Fruit fly (Drosophila melanogaster): Measurements from ENCODE around the gene mRpS22.
A peak's percentile ranks its signal among the peaks of the same experiment; 100 is the strongest.

mRpS22 gene

dm6 chr3R:27928984-27929924 is 12.5 kb downstream of the mRpS22 start (continued):
- TF ChIP-seq pan (optimal IDR thresholded peaks at IDR 0.05) (no peak), pan (GFP tag; optimal IDR thresholded peaks at IDR 0.05 in 1 of 2, IDR thresholded peaks at IDR 0.05 in 1 of 2) (no peak), bsh (GFP tag; optimal IDR thresholded peaks at IDR 0.05) (no peak), lov (optimal IDR thresholded peaks at IDR 0.05) (no peak), lov (GFP tag; IDR thresholded peaks at IDR 0.05) (no peak), run (tag; optimal IDR thresholded peaks at IDR 0.05) (no peak), CG17361 (GFP tag; IDR thresholded peaks at IDR 0.05) (no peak), eve (GFP tag; optimal IDR thresholded peaks at IDR 0.05) (no peak), pfk (GFP tag; optimal IDR thresholded peaks at IDR 0.05) (no peak), phol (tag; optimal IDR thresholded peaks at IDR 0.05) (no peak), Hsf (GFP tag; optimal IDR thresholded peaks at IDR 0.05) (no peak), CG17612 (GFP tag; IDR thresholded peaks at IDR 0.05) (no peak), CG10267 (tag; optimal IDR thresholded peaks at IDR 0.05) (no peak), CG11695 (GFP tag; IDR thresholded peaks at IDR 0.05) (no peak), insv (GFP tag; optimal IDR thresholded peaks at IDR 0.05) (no peak), nom (GFP tag; optimal IDR thresholded peaks at IDR 0.05) (peak; percentile 31), CG12104 (GFP tag; optimal IDR thresholded peaks at IDR 0.05) (no peak), Dref (GFP tag; IDR thresholded peaks at IDR 0.05) (peak; percentile 59), CG4328 (GFP tag; optimal IDR thresholded peaks at IDR 0.05) (no peak), CG10654 (GFP tag; optimal IDR thresholded peaks at IDR 0.05) (no peak)

- TF ChIP-seq unpg (GFP tag; optimal IDR thresholded peaks at IDR 0.05) (no peak), H2.0 (GFP tag; IDR thresholded peaks at IDR 0.05) (no peak), CG6854 (GFP tag; optimal IDR thresholded peaks at IDR 0.05) (no peak), tll (GFP tag; optimal IDR thresholded peaks at IDR 0.05) (peak in 1 of 2 experiments; percentile 52), CG11085 (GFP tag; IDR thresholded peaks at IDR 0.05) (no peak), twi (tag; optimal IDR thresholded peaks at IDR 0.05) (peak; percentile 44), Neu2 (GFP tag; optimal IDR thresholded peaks at IDR 0.05; ENCODE audit: borderline replicate concordance) (peak; percentile 31), gsb (GFP tag; IDR thresholded peaks at IDR 0.05) (no peak), az2 (GFP tag; optimal IDR thresholded peaks at IDR 0.05) (no peak), zen (tag; optimal IDR thresholded peaks at IDR 0.05) (peak; percentile 98), Ets65A (GFP tag) (no peak)
These were observed 14.8 kb downstream of the mRpS22 start for dm6 chr3R:27931461-27931860.

- TF ChIP-seq slp2 (GFP tag; optimal IDR thresholded peaks at IDR 0.05) (no peak), Gsc (GFP tag; IDR thresholded peaks at IDR 0.05) (no peak), CG34376 (GFP tag; optimal IDR thresholded peaks at IDR 0.05) (no peak), Deaf1 (tag; optimal IDR thresholded peaks at IDR 0.05) (peak; percentile 0), Jarid2 (GFP tag; optimal IDR thresholded peaks at IDR 0.05) (no peak), chinmo (GFP tag; IDR thresholded peaks at IDR 0.05; ENCODE audit: partially characterized antibody) (peak; percentile 91), CG5953 (GFP tag; IDR thresholded peaks at IDR 0.05) (peak; percentile 34; the same call in 1 of the 2 replicates), lbe (GFP tag; optimal IDR thresholded peaks at IDR 0.05) (no peak), abd-A (tag; optimal IDR thresholded peaks at IDR 0.05) (no peak), Doc3 (GFP tag; IDR thresholded peaks at IDR 0.05; ENCODE audit: partially characterized antibody) (peak; percentile 67), CG9609 (GFP tag; optimal IDR thresholded peaks at IDR 0.05) (peak; percentile 1), CG18476 (GFP tag; optimal IDR thresholded peaks at IDR 0.05) (no peak), CG7963 (GFP tag; IDR thresholded peaks at IDR 0.05; ENCODE audit: partially characterized antibody) (peak; percentile 96), E2f1 (GFP tag; IDR thresholded peaks at IDR 0.05) (peak; percentile 84), Hr39 (optimal IDR thresholded peaks at IDR 0.05) (no peak)
These were observed 21.3 kb downstream of the mRpS22 start, which contains the start of the genes NSD and BOD1 for dm6 chr3R:27937752-27938694. NSD (minus strand) TSS chr3R:27937853. BOD1 (plus strand) TSS chr3R:27938245.

All from whole organism, embryonic.